Worm (Caenorhabditis elegans) whole organism, early embryonic: ENCODE results near the gene C10C5.3.

Experiments
- B0310.2 ChIP-seq: sonication (generic microtip); optimal IDR thresholded peaks from 2 replicates; lab custom pipeline; 2016; ENCODE audit warnings: mild to moderate bottlenecking, missing genetic modification characterization, missing compliant biosample characterization
- F13C5.2 ChIP-seq: sonication (generic microtip); optimal IDR thresholded peaks from 2 replicates; lab custom pipeline; 2017; ENCODE audit warnings: mild to moderate bottlenecking, missing genetic modification characterization, inconsistent platforms, missing compliant biosample characterization
- aly-1 ChIP-seq: sonication (generic microtip); optimal IDR thresholded peaks from 2 replicates; lab custom pipeline; 2016; ENCODE audit warnings: missing genetic modification characterization, missing compliant biosample characterization
- ama-1 ChIP-seq: fragments of 150-350 bp; optimal IDR thresholded peaks from 2 replicates; lab custom pipeline; 2014
- ceh-13 ChIP-seq: fragments of 200-800 bp; sonication (Bioruptor generic); optimal IDR thresholded peaks from 2 replicates; lab custom pipeline; 2018; ENCODE audit warnings: mild to moderate bottlenecking, missing genetic modification characterization, missing compliant biosample characterization
- ceh-36 ChIP-seq: sonication (generic microtip); optimal IDR thresholded peaks from 2 replicates; lab custom pipeline; 2016; ENCODE audit warnings: missing genetic modification characterization, inconsistent platforms, missing compliant biosample characterization
- ets-7 ChIP-seq: sonication (generic microtip); optimal IDR thresholded peaks from 2 replicates; lab custom pipeline; 2016; ENCODE audit warnings: missing genotype, missing genetic modification characterization, missing compliant biosample characterization
- flt-1 ChIP-seq: fragments of 200-800 bp; sonication (Bioruptor generic); IDR thresholded peaks from 2 replicates; pipeline ENCODE4 v1.3.6; 2022; ENCODE audit warnings: missing genetic modification characterization, missing compliant biosample characterization
- hmbx-1 ChIP-seq: sonication (generic microtip); optimal IDR thresholded peaks from 2 replicates; lab custom pipeline; 2016; ENCODE audit warnings: mild to moderate bottlenecking, missing genetic modification characterization, missing compliant biosample characterization
- hmg-4 ChIP-seq: fragments of 200-800 bp; sonication (Bioruptor generic); optimal IDR thresholded peaks from 2 replicates; lab custom pipeline; 2018; ENCODE audit warnings: mild to moderate bottlenecking, missing genetic modification characterization, missing compliant biosample characterization
- hnd-1 ChIP-seq: sonication (generic microtip); optimal IDR thresholded peaks from 2 replicates; lab custom pipeline; 2016; ENCODE audit warnings: missing genetic modification characterization, missing compliant biosample characterization
- pes-1 ChIP-seq: fragments of 200-800 bp; sonication (Bioruptor generic); IDR thresholded peaks from 2 replicates; pipeline ENCODE4 v1.3.6; 2022; ENCODE audit warnings: missing genetic modification reagents, missing genetic modification characterization, missing compliant biosample characterization
- scrt-1 ChIP-seq: fragments of 200-800 bp; sonication (Bioruptor generic); IDR thresholded peaks from 2 replicates; pipeline ENCODE4 v1.3.6; 2022; ENCODE audit warnings: missing genetic modification characterization, missing compliant biosample characterization
- sea-1 ChIP-seq: fragments of 200-800 bp; sonication (Bioruptor generic); conservative IDR thresholded peaks from 2 replicates; pipeline ENCODE4 v1.3.6; 2022; ENCODE audit warnings: missing genetic modification characterization, missing compliant biosample characterization
- tbx-11 ChIP-seq: fragments of 200-800 bp; sonication (Bioruptor generic); IDR thresholded peaks from 2 replicates; pipeline ENCODE4 v1.3.6; 2022; ENCODE audit warnings: missing genetic modification characterization, missing compliant biosample characterization
- tbx-37 ChIP-seq: fragments of 200-800 bp; sonication (Bioruptor generic); conservative IDR thresholded peaks from 2 replicates; pipeline ENCODE4 v1.3.6; 2022; ENCODE audit warnings: missing genetic modification reagents, missing genetic modification characterization, missing compliant biosample characterization
- tra-4 ChIP-seq: sonication (generic microtip); optimal IDR thresholded peaks from 2 replicates; lab custom pipeline; 2017; ENCODE audit warnings: missing genetic modification characterization, missing compliant biosample characterization

The C10C5.3 gene

DNA sequence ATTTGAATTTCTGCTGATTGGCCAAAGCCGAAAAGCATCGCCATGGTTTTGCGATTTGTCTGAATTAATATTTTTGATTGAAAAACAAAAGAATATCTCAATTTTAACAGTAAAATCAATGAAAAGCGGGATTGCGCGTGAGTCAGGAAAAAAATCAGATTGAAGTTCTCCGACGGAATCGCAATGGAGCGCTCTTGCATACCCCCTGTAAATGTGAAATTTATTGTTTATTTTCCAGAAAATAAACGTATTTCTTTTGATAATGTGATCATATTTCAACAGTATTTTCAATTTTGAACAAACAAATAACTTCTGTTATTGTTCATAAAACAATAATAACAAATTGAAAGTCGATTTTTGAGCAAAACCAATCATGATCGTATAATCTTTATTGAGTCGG is 33.0 kb upstream of the C10C5.3 start, which contains the start of gene vps-26:
TSS of gene vps-26 (minus strand) at position 200 of the 400 bp plus-strand sequence.
- TF ChIP-seq sea-1 (no peak), ceh-36 (tag; lab: Kevin White, UChicago) (no peak), scrt-1 (GFP tag; lab: Robert Waterston, UW) (no peak), ets-7 (no peak), F13C5.2 (tag; lab: Kevin White, UChicago) (no peak), flt-1 (GFP tag; lab: Robert Waterston, UW) (no peak)

- TF ChIP-seq flt-1 (GFP tag; lab: Robert Waterston, UW), result no peak
- TF ChIP-seq B0310.2, result no peak
- no peak for TF ChIP-seq ama-1 (lab: Kevin White, UChicago)
- TF ChIP-seq scrt-1 (GFP tag; lab: Robert Waterston, UW), result no peak
- no peak for TF ChIP-seq hmg-4 (GFP tag; lab: Kevin White, UChicago)
Measured at ce11 chrIV:9343102-9343599, 31.5 kb upstream of the C10C5.3 start, which contains the start of gene pigc-1. pigc-1 (minus strand) TSS chrIV:9343152.

DNA sequence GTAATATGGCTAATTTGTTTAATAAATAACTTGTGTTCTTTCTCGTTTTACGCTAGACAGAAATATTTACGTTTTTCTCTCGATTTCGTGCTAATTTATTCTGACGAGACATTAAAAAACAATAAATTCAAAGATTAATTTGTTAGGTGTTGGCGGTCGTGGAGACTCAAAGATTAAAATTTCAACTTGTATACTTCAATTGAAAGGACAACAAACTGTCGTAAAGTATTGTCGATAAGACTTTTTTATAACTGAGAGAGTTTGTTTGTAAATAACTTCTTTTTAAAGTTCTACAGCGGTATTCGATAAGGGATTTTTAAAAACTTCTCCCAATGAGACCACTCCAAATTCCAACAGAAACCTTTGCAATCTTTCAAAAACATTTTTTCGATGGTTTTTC is 20.9 kb upstream of the C10C5.3 start:
- no peak for TF ChIP-seq aly-1
- TF ChIP-seq ceh-36 (tag; lab: Kevin White, UChicago), result no peak
- no peak for TF ChIP-seq B0310.2
- no peak for TF ChIP-seq hmg-4 (GFP tag; lab: Kevin White, UChicago)
- no peak for TF ChIP-seq F13C5.2 (tag; lab: Kevin White, UChicago)
- no peak for TF ChIP-seq tra-4 (tag; lab: Kevin White, UChicago)
- TF ChIP-seq ama-1 (lab: Kevin White, UChicago), result no peak
- no peak for TF ChIP-seq tbx-11 (GFP tag; lab: Robert Waterston, UW)
- no peak for TF ChIP-seq hnd-1 (tag; lab: Kevin White, UChicago)
- TF ChIP-seq ceh-13 (GFP tag; lab: Kevin White, UChicago), result no peak
- TF ChIP-seq sea-1, result no peak
- no peak for TF ChIP-seq scrt-1 (GFP tag; lab: Robert Waterston, UW)
- no peak for TF ChIP-seq flt-1 (GFP tag; lab: Robert Waterston, UW)
- no peak for TF ChIP-seq hmbx-1 (tag; lab: Kevin White, UChicago)
- TF ChIP-seq pes-1 (GFP tag; lab: Robert Waterston, UW), result no peak
- no peak for TF ChIP-seq tbx-37 (GFP tag; lab: Robert Waterston, UW)
- no peak for TF ChIP-seq ets-7

- TF ChIP-seq ceh-36 (tag; lab: Kevin White, UChicago) (no peak), F13C5.2 (tag; lab: Kevin White, UChicago) (no peak), sea-1 (no peak), ama-1 (lab: Kevin White, UChicago) (no peak), tbx-11 (GFP tag; lab: Robert Waterston, UW) (no peak), pes-1 (GFP tag; lab: Robert Waterston, UW) (no peak), hmbx-1 (tag; lab: Kevin White, UChicago) (no peak), hmg-4 (GFP tag; lab: Kevin White, UChicago) (no peak), B0310.2 (no peak), flt-1 (GFP tag; lab: Robert Waterston, UW) (no peak), scrt-1 (GFP tag; lab: Robert Waterston, UW) (no peak), tra-4 (tag; lab: Kevin White, UChicago) (no peak), hnd-1 (tag; lab: Kevin White, UChicago) (no peak), aly-1 (no peak), ceh-13 (GFP tag; lab: Kevin White, UChicago) (no peak), ets-7 (no peak), tbx-37 (GFP tag; lab: Robert Waterston, UW) (no peak)
Measured at ce11 chrIV:9366411-9366810, 8.2 kb upstream of the C10C5.3 start, which contains the start of gene pezo-1. pezo-1 (minus strand) TSS chrIV:9366511.

DNA sequence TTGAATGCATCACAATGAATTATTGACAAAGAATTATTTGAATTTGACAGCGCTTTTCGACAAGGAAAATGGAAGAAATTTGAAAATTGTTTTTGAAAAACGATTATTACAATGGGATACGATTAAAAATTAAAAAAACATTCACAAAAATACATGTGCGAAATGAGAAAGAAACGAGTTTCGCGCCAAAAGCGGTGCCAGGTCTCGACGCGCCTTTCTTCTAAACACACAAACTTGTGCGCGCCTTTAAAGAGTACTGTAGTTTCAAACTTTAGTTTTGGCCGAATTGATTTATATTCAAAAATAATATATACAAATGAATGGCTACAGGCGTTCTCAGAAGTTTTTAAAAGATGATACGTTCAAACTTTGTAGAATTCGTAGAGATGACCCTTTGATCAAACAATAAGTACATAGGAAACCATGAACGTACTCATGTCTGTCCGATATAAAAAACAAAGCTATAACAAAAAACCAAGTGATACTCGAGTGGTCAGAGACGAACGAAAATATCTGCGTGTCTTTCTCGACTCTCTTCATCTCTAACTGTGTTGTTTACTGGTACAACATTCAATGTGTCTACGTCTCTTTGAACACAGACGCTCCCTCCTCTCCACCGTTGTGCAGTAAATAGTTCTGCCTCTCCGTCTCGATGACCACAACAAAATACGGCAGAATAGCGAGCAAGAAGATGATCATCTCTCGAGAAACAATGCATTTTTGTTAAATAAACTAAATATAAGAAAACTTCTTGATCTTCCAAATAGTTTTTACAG is 6.6 kb upstream of the C10C5.3 start:
- no peak for TF ChIP-seq B0310.2
- no peak for TF ChIP-seq ama-1 (lab: Kevin White, UChicago)
- TF ChIP-seq tbx-11 (GFP tag; lab: Robert Waterston, UW), result no peak
- no peak for TF ChIP-seq ceh-13 (GFP tag; lab: Kevin White, UChicago)
- no peak for TF ChIP-seq pes-1 (GFP tag; lab: Robert Waterston, UW)
- TF ChIP-seq tbx-37 (GFP tag; lab: Robert Waterston, UW), result no peak
- TF ChIP-seq hmbx-1 (tag; lab: Kevin White, UChicago), result no peak
- no peak for TF ChIP-seq sea-1
- no peak for TF ChIP-seq tra-4 (tag; lab: Kevin White, UChicago)
- TF ChIP-seq flt-1 (GFP tag; lab: Robert Waterston, UW), result no peak

DNA sequence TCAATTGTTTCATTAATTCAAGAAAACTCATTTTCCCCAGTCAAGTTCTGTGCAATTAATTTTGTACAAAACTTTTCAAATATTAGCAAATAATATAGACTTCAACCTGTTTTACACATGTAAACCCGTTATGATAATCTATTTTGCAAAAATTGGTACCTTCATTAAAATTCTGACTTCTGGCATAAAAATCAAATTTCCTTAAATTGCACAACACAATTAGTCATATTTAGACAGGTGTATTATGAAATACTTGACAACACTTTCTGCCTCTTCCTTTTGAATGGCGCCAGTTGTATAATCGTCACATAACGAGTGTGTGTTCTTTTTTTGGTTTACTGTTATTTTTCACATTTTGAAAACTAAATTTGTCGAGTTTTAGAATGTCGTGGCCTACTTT is 3.5 kb upstream of the C10C5.3 start, which contains the start of gene fbxc-58:
TSS of gene fbxc-58 (plus strand) at position 383 of the 400 bp plus-strand sequence.
- TF ChIP-seq hmbx-1 (tag; lab: Kevin White, UChicago) (no peak), F13C5.2 (tag; lab: Kevin White, UChicago) (no peak), sea-1 (no peak), ama-1 (lab: Kevin White, UChicago) (no peak), tbx-11 (GFP tag; lab: Robert Waterston, UW) (no peak), hnd-1 (tag; lab: Kevin White, UChicago) (no peak), flt-1 (GFP tag; lab: Robert Waterston, UW) (no peak), ceh-13 (GFP tag; lab: Kevin White, UChicago) (no peak), tra-4 (tag; lab: Kevin White, UChicago) (no peak)

DNA sequence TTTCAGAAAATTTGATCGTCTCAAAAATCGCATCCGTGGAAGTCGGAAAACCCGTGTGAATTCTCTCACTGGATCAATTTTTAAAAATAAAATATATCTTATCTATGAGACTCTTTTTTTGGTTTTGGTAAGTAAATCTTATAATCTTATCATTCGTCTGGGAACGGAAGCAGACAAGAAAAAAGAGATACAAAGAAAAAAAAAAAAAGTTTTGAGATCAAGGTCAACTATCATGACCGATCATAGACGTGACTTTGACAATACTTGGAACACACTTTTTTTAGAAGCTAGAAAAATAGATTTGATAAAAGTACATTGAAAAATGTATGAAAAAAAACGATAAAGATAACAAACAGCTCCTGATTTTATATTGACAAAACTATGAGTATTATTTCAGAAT is 1.9 kb downstream of the C10C5.3 start:
- TF ChIP-seq ceh-13 (GFP tag; lab: Kevin White, UChicago) (no peak), hmg-4 (GFP tag; lab: Kevin White, UChicago) (no peak), ets-7 (no peak), flt-1 (GFP tag; lab: Robert Waterston, UW) (no peak), hnd-1 (tag; lab: Kevin White, UChicago) (no peak)
